Worm (Caenorhabditis elegans): Measurements from ENCODE around the gene C26D10.7.

DNA sequence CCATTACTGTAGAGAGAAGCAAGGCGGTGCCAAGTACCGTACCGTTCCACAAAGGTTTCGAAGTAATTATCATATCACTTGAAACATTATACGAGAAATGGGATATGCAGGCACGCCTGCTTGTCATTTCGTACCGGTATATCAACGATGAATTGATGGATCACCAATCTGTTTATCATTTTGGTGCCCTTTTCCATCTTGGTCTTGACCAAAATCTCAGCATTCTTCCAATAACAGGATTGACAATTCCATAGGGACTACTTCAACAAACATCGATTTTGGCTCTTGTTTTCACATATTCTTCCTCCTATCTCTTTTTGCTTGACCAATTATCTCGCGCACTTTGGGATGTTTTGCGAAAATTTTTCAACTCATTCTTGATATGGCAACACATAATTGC is 5.4 kb downstream of the C26D10.7 start:
- no peak for TF ChIP-seq flt-1 (GFP tag; IDR thresholded peaks at IDR 0.05)
- TF ChIP-seq ztf-23 (GFP tag; IDR thresholded peaks at IDR 0.05): no peak
- TF ChIP-seq cog-1 (tag; optimal IDR thresholded peaks at IDR 0.05): no peak
- TF ChIP-seq T22C8.4 (GFP tag; IDR thresholded peaks at IDR 0.05): no peak
- TF ChIP-seq tab-1 (GFP tag; IDR thresholded peaks at IDR 0.05): no peak
- TF ChIP-seq klf-2 (GFP tag; conservative IDR thresholded peaks at IDR 0.05): no peak
- TF ChIP-seq ref-1 (GFP tag; conservative IDR thresholded peaks at IDR 0.05): no peak
- TF ChIP-seq med-1 (GFP tag; optimal IDR thresholded peaks at IDR 0.05; ENCODE audit: insufficient read depth): no peak
- no peak for TF ChIP-seq ztf-29 (GFP tag; IDR thresholded peaks at IDR 0.05)

Measured in whole organism, midembryonic.